Fruit fly (Drosophila melanogaster) whole organism, wandering third instar larva: ENCODE data around the gene yellow-e3.

ENCODE experiments used
- Abd-B ChIP-seq: fragments of >200 bp; optimal IDR thresholded peaks from 2 replicates; lab custom pipeline; 2017; ENCODE audit warnings: missing biosample characterization, missing genetic modification characterization
- Dfd ChIP-seq: fragments of >200 bp; optimal IDR thresholded peaks from 2 replicates; lab custom pipeline; 2017; ENCODE audit warnings: missing biosample characterization, missing genetic modification characterization
- Hr78 ChIP-seq: fragments of >200 bp; optimal IDR thresholded peaks from 2 replicates; lab custom pipeline; 2017; ENCODE audit warnings: missing biosample characterization, missing genetic modification characterization
- Jra ChIP-seq: sonication (Bioruptor generic); optimal IDR thresholded peaks from 2 replicates; lab custom pipeline; 2016; ENCODE audit warnings: missing biosample characterization, missing genetic modification characterization
- Sp1 ChIP-seq: fragments of 200-800 bp; sonication (Bioruptor generic); optimal IDR thresholded peaks from 3 replicates; lab custom pipeline; 2019; ENCODE audit warnings: missing biosample characterization, mild to moderate bottlenecking, missing genetic modification characterization, moderate library complexity
- foxo ChIP-seq, 2 experiments: fragments of 200-800 bp; sonication (Bioruptor generic); optimal IDR thresholded peaks; 2 replicates in 1 of 2; 3 replicates in 1 of 2; lab custom pipeline; 2016 to 2017; ENCODE audit warnings: missing biosample characterization in 2 of 2, missing genetic modification characterization in 2 of 2
- sage ChIP-seq: fragments of 200-800 bp; sonication (Bioruptor generic); optimal IDR thresholded peaks from 2 replicates; lab custom pipeline; 2016; ENCODE audit warnings: missing biosample characterization, mild to moderate bottlenecking, missing genetic modification characterization

DNA sequence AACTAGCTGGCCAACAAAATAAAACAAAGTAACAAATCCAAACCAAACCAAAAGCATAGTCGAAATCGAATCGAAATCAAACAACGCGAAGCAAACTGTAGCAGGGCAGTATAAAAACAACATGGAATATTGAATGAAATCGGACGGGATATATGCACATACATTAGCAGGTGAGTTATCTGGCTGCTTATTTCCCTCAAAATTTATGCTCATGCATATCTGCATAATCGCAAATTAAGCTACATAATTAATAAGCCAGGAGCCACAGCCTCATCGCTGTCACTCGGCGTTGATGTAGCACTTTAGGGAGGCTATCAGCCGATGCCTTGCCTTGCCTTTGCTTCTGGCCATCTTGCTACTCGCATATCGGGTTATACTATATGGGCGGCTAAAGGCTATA, 47.6 kb upstream of the yellow-e3 start:
- no peak for TF ChIP-seq Sp1 (GFP tag; lab: Kevin White, UChicago)
- no peak for TF ChIP-seq Dfd (GFP tag; lab: Kevin White, UChicago)
- TF ChIP-seq sage (GFP tag; lab: Kevin White, UChicago) = no peak
- no peak for TF ChIP-seq foxo (GFP tag; optimal IDR thresholded peaks at IDR 0.05; lab: Kevin White, UChicago)
- TF ChIP-seq Jra (GFP tag; lab: Kevin White, UChicago) = no peak
- no peak for TF ChIP-seq Hr78 (GFP tag; lab: Kevin White, UChicago)
- no peak for TF ChIP-seq Abd-B
